Fruit fly (Drosophila melanogaster) whole organism, prepupa: ENCODE measurements around the gene CG18596.

Source experiments
- Blimp-1 ChIP-seq: fragments of 200-800 bp; sonication (Bioruptor generic); optimal IDR thresholded peaks from 3 replicates; lab custom pipeline; 2017; ENCODE audit warnings: missing biosample characterization, missing genetic modification characterization, mild to moderate bottlenecking, moderate library complexity, missing genetic modification reagents
- CG16779 ChIP-seq: fragments of 200-800 bp; sonication (Bioruptor generic); optimal IDR thresholded peaks from 3 replicates; lab custom pipeline; 2017; ENCODE audit warnings: missing biosample characterization, mild to moderate bottlenecking, missing genetic modification characterization
- CG3032 ChIP-seq: fragments of 200-800 bp; optimal IDR thresholded peaks from 2 replicates; lab custom pipeline; 2019; ENCODE audit warnings: missing biosample characterization, mild to moderate bottlenecking, missing genetic modification characterization, moderate library complexity
- CG31627 ChIP-seq: fragments of 200-800 bp; sonication (Bioruptor generic); optimal IDR thresholded peaks from 3 replicates; lab custom pipeline; 2016; ENCODE audit warnings: missing biosample characterization, missing genetic modification characterization
- CG32006 ChIP-seq: fragments of 200-800 bp; sonication (Bioruptor generic); optimal IDR thresholded peaks from 3 replicates; lab custom pipeline; 2017; ENCODE audit warnings: missing biosample characterization, mild to moderate bottlenecking, missing genetic modification characterization
- CG8319 ChIP-seq: fragments of 200-800 bp; sonication (Bioruptor generic); optimal IDR thresholded peaks from 3 replicates; lab custom pipeline; 2016; ENCODE audit warnings: missing biosample characterization, missing genetic modification characterization
- Hr39 ChIP-seq: fragments of 200-800 bp; sonication (Bioruptor generic); optimal IDR thresholded peaks from 2 replicates; lab custom pipeline; 2016; ENCODE audit warnings: missing biosample characterization, missing genetic modification characterization
- dac ChIP-seq: fragments of 200-800 bp; sonication (Bioruptor generic); optimal IDR thresholded peaks from 2 replicates; lab custom pipeline; 2017; ENCODE audit warnings: missing biosample characterization, mild to moderate bottlenecking, missing genetic modification characterization
- salr ChIP-seq, 2 experiments: fragments of 200-800 bp; sonication (Bioruptor generic); optimal IDR thresholded peaks; 3 replicates each; lab custom pipeline; 2016 to 2018; ENCODE audit warnings: missing biosample characterization in 2 of 2, missing genetic modification characterization in 2 of 2, mild to moderate bottlenecking in 1 of 2
- ss ChIP-seq, 2 experiments: fragments of 200-800 bp; sonication (Bioruptor generic); optimal IDR thresholded peaks; 2 replicates in 1 of 2; 3 replicates in 1 of 2; lab custom pipeline; 2017 to 2018; ENCODE audit warnings: mild to moderate bottlenecking in 2 of 2, missing biosample characterization in 2 of 2, missing genetic modification characterization in 2 of 2, moderate library complexity in 1 of 2
- vri ChIP-seq: fragments of 200-800 bp; sonication (Bioruptor generic); optimal IDR thresholded peaks from 3 replicates; lab custom pipeline; 2016; ENCODE audit warnings: missing biosample characterization, mild to moderate bottlenecking, missing genetic modification characterization

DNA sequence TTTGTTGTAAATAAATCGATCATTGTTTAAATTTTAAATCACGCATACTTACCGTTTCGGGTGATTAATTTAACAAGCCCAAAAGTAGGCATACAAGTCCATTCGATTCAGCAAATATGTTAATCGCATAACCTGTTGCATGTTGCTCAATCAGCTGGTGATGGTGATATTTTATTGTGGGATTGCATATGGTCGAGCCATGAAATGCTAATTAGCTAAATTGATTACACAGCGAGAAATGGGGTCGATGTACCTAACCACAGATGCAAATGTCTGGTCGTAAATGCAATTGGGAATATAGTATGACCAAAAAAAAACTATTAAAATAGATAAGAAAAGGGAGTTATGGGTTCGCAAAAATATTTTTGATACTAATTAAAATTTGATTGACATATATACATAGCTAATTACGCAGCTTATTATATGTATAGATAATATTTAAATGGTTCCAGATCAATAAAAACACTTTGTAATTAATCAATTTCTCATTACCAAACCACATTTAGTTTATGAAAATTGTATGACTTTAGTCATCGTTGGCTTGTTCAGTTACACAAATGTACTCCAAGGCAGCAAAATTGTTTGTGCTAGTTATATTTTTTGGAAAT lies 45.1 kb upstream of the CG18596 start, which contains the start of gene CG33721:
- TF ChIP-seq CG8319 = no peak
- no peak for TF ChIP-seq CG32006 (GFP tag; lab: Kevin White, UChicago)
- no peak for TF ChIP-seq Hr39 (GFP tag; lab: Kevin White, UChicago)
- TF ChIP-seq ss (GFP tag; optimal IDR thresholded peaks at IDR 0.05; lab: Kevin White, UChicago) = no peak
- TF ChIP-seq CG3032 (tag; lab: Kevin White, UChicago) = no peak
- no peak for TF ChIP-seq salr (GFP tag; optimal IDR thresholded peaks at IDR 0.05; lab: Kevin White, UChicago)
- no peak for TF ChIP-seq vri (GFP tag; lab: Kevin White, UChicago)
- no peak for TF ChIP-seq CG16779 (tag; lab: Kevin White, UChicago)
- TF ChIP-seq dac = no peak
- no peak for TF ChIP-seq CG31627 (GFP tag; lab: Kevin White, UChicago)
- TF ChIP-seq Blimp-1 (GFP tag; lab: Kevin White, UChicago) = no peak
